Worm (Caenorhabditis elegans): Measurements from ENCODE around the gene F44G3.7.

Gene F44G3.7

DNA sequence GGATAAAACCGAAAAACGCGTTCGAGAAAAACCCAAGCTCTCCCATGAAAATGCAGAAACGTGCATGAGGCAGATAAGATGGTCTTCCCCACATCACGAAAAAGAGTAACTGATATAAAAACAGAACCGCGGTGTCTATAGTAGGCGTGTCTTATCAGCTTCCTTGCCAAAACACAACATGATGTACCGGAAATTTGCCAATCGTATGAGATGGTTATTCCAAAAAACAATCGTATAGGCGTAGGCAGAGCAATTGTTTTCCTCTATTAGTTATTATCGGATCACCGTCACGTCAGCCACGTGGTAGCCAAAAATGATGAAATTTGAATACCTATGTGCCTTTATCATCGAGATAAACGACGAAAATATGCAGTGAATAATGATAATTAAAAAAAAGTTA, 37.5 kb downstream of the F44G3.7 start, which contains the start of gene str-7 (continued):
- TF ChIP-seq attf-5 (GFP tag; optimal IDR thresholded peaks at IDR 0.05), result no peak

DNA sequence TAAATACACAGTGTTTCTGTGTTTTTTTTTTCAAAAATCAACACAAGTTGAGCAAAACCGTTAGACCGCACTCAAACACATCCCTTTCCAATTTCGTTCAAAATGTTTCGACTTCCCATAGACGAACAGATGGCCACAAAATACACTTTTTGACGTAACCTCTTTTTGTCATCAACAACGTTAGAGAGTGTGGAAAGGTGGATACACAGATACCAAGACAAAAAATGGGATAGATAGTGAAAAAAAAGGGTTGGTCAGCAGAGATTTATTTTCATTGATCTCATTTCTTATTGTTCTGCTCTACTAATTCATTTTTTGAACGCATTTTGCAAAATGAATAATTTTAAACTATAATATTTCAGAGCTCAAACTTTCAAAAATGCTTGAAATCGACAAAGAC, 42.1 kb downstream of the F44G3.7 start:
- TF ChIP-seq snpc-1.3 (tag; optimal IDR thresholded peaks at IDR 0.05; ENCODE audit: insufficient read depth) (no peak), C06A6.2 (GFP tag; conservative IDR thresholded peaks at IDR 0.05) (no peak), zim-3 (tag; optimal IDR thresholded peaks at IDR 0.05) (no peak), dox-1 (GFP tag; IDR thresholded peaks at IDR 0.05) (no peak)

DNA sequence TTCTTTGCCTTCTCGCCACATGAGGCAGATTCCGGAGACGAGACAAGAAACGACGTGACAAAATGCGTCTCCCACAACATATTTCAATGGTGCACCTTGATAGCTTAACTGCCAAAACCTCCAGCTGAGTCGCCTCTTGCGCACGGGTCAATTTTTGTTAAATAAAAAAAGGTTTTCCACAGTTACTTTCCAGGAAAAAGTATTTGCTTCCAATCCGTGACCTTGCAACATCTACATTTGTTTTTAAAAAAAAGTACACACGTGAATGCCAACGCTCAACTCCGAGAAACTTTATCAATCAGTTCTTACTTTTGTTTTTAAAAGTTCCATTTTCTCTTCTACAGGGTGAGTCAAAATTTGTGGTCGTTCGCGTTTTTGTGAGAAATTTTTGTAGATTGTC, 42.7 kb downstream of the F44G3.7 start, which contains the start of gene F22B8.7:
TSS of gene F22B8.7 (plus strand) at position 301 of the 400 bp plus-strand sequence.
- TF ChIP-seq egrh-3 (GFP tag; IDR thresholded peaks at IDR 0.05), result no peak
- TF ChIP-seq mcd-1 (GFP tag; IDR thresholded peaks at IDR 0.05), result no peak
- no peak for TF ChIP-seq rpc-1 (optimal IDR thresholded peaks at IDR 0.05)
- TF ChIP-seq rpc-1 (tag; optimal IDR thresholded peaks at IDR 0.05), result no peak
- no peak for TF ChIP-seq bed-2 (GFP tag; IDR thresholded peaks at IDR 0.05)
- no peak for TF ChIP-seq nhr-179 (tag; optimal IDR thresholded peaks at IDR 0.05)
- TF ChIP-seq F37B4.10 (GFP tag; IDR thresholded peaks at IDR 0.05), result no peak
- no peak for TF ChIP-seq F39B2.1 (GFP tag; IDR thresholded peaks at IDR 0.05)
- TF ChIP-seq ceh-40 (GFP tag; IDR thresholded peaks at IDR 0.05), result no peak
- no peak for TF ChIP-seq B0336.3 (GFP tag; IDR thresholded peaks at IDR 0.05)
- TF ChIP-seq Y67H2A.10 (GFP tag; conservative IDR thresholded peaks at IDR 0.05), result no peak
- TF ChIP-seq attf-5 (GFP tag; optimal IDR thresholded peaks at IDR 0.05), result no peak
- TF ChIP-seq nhr-80 (tag; optimal IDR thresholded peaks at IDR 0.05), result no peak
- no peak for TF ChIP-seq madf-10 (tag; optimal IDR thresholded peaks at IDR 0.05)
- no peak for TF ChIP-seq tbx-9 (tag; optimal IDR thresholded peaks at IDR 0.05; ENCODE audit: borderline replicate concordance)
- no peak for TF ChIP-seq sea-2 (GFP tag; IDR thresholded peaks at IDR 0.05)
- TF ChIP-seq ekl-4 (GFP tag; IDR thresholded peaks at IDR 0.05), result no peak

DNA sequence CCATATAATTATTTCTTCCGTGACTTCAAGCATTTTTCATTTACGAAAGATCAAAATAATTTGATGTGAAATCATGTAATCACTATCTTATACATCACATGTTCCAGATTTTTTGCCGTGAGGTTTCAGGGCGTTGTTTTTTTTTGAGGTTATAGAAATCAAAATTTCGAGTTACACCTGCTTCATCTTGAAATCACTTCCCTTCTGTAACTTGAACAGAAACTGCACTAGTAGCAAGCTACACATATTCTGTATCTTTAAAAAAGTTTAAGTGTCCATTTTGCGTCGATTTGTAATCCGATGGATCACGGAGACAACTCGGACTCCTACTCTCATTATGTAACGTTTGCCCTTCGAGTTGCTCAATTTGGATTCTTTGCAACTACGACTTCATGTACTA, 46.3 kb downstream of the F44G3.7 start, which contains the start of gene F22B8.3:
TSS of gene F22B8.3 (plus strand) at position 301 of the 400 bp plus-strand sequence.
- TF ChIP-seq ztf-6 (GFP tag; IDR thresholded peaks at IDR 0.05) (no peak), ceh-91 (GFP tag; IDR thresholded peaks at IDR 0.05) (no peak), atf-7 (tag; optimal IDR thresholded peaks at IDR 0.05) (no peak), C06A6.2 (GFP tag; conservative IDR thresholded peaks at IDR 0.05) (no peak), aptf-3 (GFP tag; IDR thresholded peaks at IDR 0.05) (no peak), B0035.1 (tag; optimal IDR thresholded peaks at IDR 0.05) (no peak), F55B11.4 (tag; optimal IDR thresholded peaks at IDR 0.05; ENCODE audit: borderline replicate concordance, insufficient read depth) (no peak), nhr-90 (tag; optimal IDR thresholded peaks at IDR 0.05) (no peak), ceh-27 (GFP tag; optimal IDR thresholded peaks at IDR 0.05) (no peak), ztf-3 (GFP tag; optimal IDR thresholded peaks at IDR 0.05) (no peak), rpc-1 (optimal IDR thresholded peaks at IDR 0.05) (no peak), rpc-1 (tag; optimal IDR thresholded peaks at IDR 0.05) (no peak)
